Worm (Caenorhabditis elegans): Measurements from ENCODE around the gene flp-6.

- TF ChIP-seq fos-1 (tag; optimal IDR thresholded peaks at IDR 0.05): no peak
- TF ChIP-seq spr-1 (tag; optimal IDR thresholded peaks at IDR 0.05): no peak
- no peak for TF ChIP-seq hlh-11 (tag; optimal IDR thresholded peaks at IDR 0.05)
- no peak for TF ChIP-seq ama-1 (optimal IDR thresholded peaks at IDR 0.05)
- no peak for TF ChIP-seq dve-1 (tag; optimal IDR thresholded peaks at IDR 0.05; ENCODE audit: insufficient read depth)
- no peak for TF ChIP-seq fkh-10 (GFP tag; optimal IDR thresholded peaks at IDR 0.05)
- no peak for TF ChIP-seq unc-130 (GFP tag; optimal IDR thresholded peaks at IDR 0.05)
- TF ChIP-seq ctbp-1 (GFP tag; IDR thresholded peaks at IDR 0.05): no peak
- no peak for TF ChIP-seq snpc-1.2 (GFP tag; IDR thresholded peaks at IDR 0.05)
- TF ChIP-seq snpc-4 (tag; optimal IDR thresholded peaks at IDR 0.05): no peak
- no peak for TF ChIP-seq nhr-11 (tag; optimal IDR thresholded peaks at IDR 0.05)
- no peak for TF ChIP-seq nhr-25 (tag; optimal IDR thresholded peaks at IDR 0.05; ENCODE audit: borderline replicate concordance, insufficient read depth)
These were observed 8.8 kb downstream of the flp-6 start, which contains the start of gene K06A4.6 for ce11 chrV:9480566-9480965.
